Worm (Caenorhabditis elegans) whole organism, L2 larva: ENCODE results near the gene efn-3.
A peak's percentile ranks its signal among the peaks of the same experiment; 100 is the strongest.

ENCODE experiments used
- R02D3.7 ChIP-seq: fragments of 150-350 bp; optimal IDR thresholded peaks from 2 replicates; lab custom pipeline; 2014; ENCODE audit warnings: missing biosample characterization, missing genetic modification characterization
- fos-1 ChIP-seq: fragments of 150-350 bp; optimal IDR thresholded peaks from 2 replicates; lab custom pipeline; 2014; ENCODE audit warnings: missing biosample characterization, missing genetic modification characterization
- unc-55 ChIP-seq: fragments of 150-350 bp; sonication (generic microtip); optimal IDR thresholded peaks from 3 replicates; lab custom pipeline; 2014; ENCODE audit warnings: missing biosample characterization, missing genetic modification reagents, missing genetic modification characterization

- TF ChIP-seq unc-55 (GFP tag; lab: Kevin White, UChicago) (peak; percentile 99), R02D3.7 (tag; lab: Kevin White, UChicago) (peak; percentile 64), fos-1 (peak; percentile 82)
These were observed 37.1 kb upstream of the efn-3 start for ce11 chrX:13514384-13514783.
